Worm (Caenorhabditis elegans) whole organism, L4 larva: ENCODE results near the gene F11D11.3.

ENCODE experiments used
- ama-1 ChIP-seq: fragments of 150-350 bp; optimal IDR thresholded peaks from 2 replicates; lab custom pipeline; 2014; ENCODE audit warnings: inconsistent platforms, mixed read lengths
- dmd-9 ChIP-seq: fragments of 200-800 bp; sonication (Bioruptor generic); IDR thresholded peaks from 2 replicates; pipeline ENCODE4 v1.3.6; 2022; ENCODE audit warnings: missing genetic modification reagents, missing genetic modification characterization, missing compliant biosample characterization
- nhr-237 ChIP-seq: sonication (generic microtip); optimal IDR thresholded peaks from 2 replicates; lab custom pipeline; 2017; ENCODE audit warnings: missing biosample characterization, missing genetic modification characterization
- nhr-6 ChIP-seq: fragments of 150-350 bp; optimal IDR thresholded peaks from 2 replicates; lab custom pipeline; 2014; ENCODE audit warnings: missing biosample characterization, missing genetic modification characterization
- nhr-77 ChIP-seq: fragments of 150-350 bp; optimal IDR thresholded peaks from 2 replicates; lab custom pipeline; 2014; ENCODE audit warnings: missing biosample characterization, missing genetic modification characterization
- unc-62 ChIP-seq, 3 experiments: fragments of 150-350 bp in 1 of 3; sonication (generic microtip); optimal IDR thresholded peaks in 2 of 3; peaks in 1 of 3; 1 replicate in 1 of 3; 2 replicates in 2 of 3; lab custom pipeline; 2014 to 2017; ENCODE audit warnings: missing biosample characterization in 3 of 3, missing genetic modification characterization in 3 of 3, missing genetic modification reagents in 3 of 3, missing genotype in 1 of 3

DNA sequence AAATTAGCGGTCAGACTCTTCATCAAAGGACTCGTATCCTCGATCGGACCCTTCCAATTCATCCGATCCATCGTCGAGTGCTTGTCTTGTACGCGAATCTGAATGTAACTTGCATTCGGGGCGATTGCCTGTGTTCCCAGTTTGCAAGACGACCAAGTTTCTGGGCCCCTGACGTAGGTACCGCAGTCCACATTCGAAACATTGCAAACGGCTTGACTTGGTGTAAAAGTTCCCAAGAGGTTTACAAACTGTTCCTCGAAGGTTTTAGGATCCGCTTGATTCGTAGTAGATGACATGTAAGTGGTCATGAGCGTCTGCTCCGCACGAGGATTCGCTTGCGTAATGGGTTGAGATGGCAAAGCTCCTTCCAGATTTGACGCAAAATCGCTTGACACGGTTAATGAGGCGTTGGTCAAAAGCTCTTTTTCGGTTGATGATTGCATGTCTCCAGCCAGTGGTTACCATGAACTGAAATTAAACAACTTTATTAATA is 16.2 kb upstream of the F11D11.3 start, which contains the start of gene Y17D7B.4:
- TF ChIP-seq unc-62 (GFP tag; optimal IDR thresholded peaks at IDR 0.05 in 1 of 2; lab: Kevin White, UChicago) = peak in 1 of 2 experiments; percentile 66
- no peak for TF ChIP-seq unc-62 (tag; optimal IDR thresholded peaks at IDR 0.05; lab: Kevin White, UChicago)
- no peak for TF ChIP-seq nhr-237 (tag; lab: Kevin White, UChicago)
- TF ChIP-seq nhr-77 = no peak
- TF ChIP-seq nhr-6 = no peak
- no peak for TF ChIP-seq ama-1 (lab: Kevin White, UChicago)
- no peak for TF ChIP-seq dmd-9 (GFP tag; lab: Robert Waterston, UW)
